Worm (Caenorhabditis elegans) whole organism, young adult: Measurements from ENCODE around the gene arx-5.

Experiments used
- F23B12.7 ChIP-seq: sonication (generic microtip); optimal IDR thresholded peaks from 2 replicates; lab custom pipeline; 2017; ENCODE audit warnings: missing genetic modification characterization, mild to moderate bottlenecking, missing compliant biosample characterization, antibody characterized with exemption, moderate library complexity; ENCODE audit not compliant: insufficient read depth
- F49E8.2 ChIP-seq: sonication (generic microtip); optimal IDR thresholded peaks from 3 replicates; lab custom pipeline; 2017; ENCODE audit warnings: missing genetic modification characterization, mild to moderate bottlenecking, missing compliant biosample characterization, antibody characterized with exemption, moderate library complexity; ENCODE audit not compliant: insufficient read depth
- aptf-2 ChIP-seq: fragments of 200-800 bp; sonication (Bioruptor generic); conservative IDR thresholded peaks from 2 replicates; pipeline ENCODE4 v1.3.6; 2022; ENCODE audit warnings: missing genetic modification reagents, missing genetic modification characterization, missing compliant biosample characterization
- attf-3 ChIP-seq: fragments of 200-800 bp; sonication (Bioruptor generic); conservative IDR thresholded peaks from 2 replicates; pipeline ENCODE4 v1.3.6; 2022; ENCODE audit warnings: missing genetic modification reagents, missing genetic modification characterization, missing compliant biosample characterization
- ccch-3 ChIP-seq: fragments of 200-800 bp; sonication (Bioruptor generic); optimal IDR thresholded peaks from 2 replicates; lab custom pipeline; 2018; ENCODE audit warnings: mild to moderate bottlenecking, missing genetic modification characterization, missing compliant biosample characterization
- cebp-2 ChIP-seq: fragments of 200-800 bp; sonication (Bioruptor generic); IDR thresholded peaks from 2 replicates; pipeline ENCODE4 v1.3.6; 2022; ENCODE audit warnings: missing genetic modification characterization, missing compliant biosample characterization
- ceh-100 ChIP-seq: fragments of 200-800 bp; sonication (Bioruptor generic); IDR thresholded peaks from 2 replicates; pipeline ENCODE4 v1.3.6; 2022; ENCODE audit warnings: missing genetic modification reagents, missing genetic modification characterization, missing compliant biosample characterization
- ceh-58 ChIP-seq: fragments of 200-800 bp; sonication (Bioruptor generic); IDR thresholded peaks from 2 replicates; pipeline ENCODE4 v1.3.6; 2022; ENCODE audit warnings: missing genetic modification characterization, missing compliant biosample characterization
- lag-1 ChIP-seq: fragments of 200-800 bp; sonication (Bioruptor generic); IDR thresholded peaks from 2 replicates; pipeline ENCODE4 v1.3.6; 2022; ENCODE audit warnings: missing genetic modification reagents, missing genetic modification characterization, missing compliant biosample characterization
- madf-8 ChIP-seq: fragments of 200-800 bp; sonication (Bioruptor generic); conservative IDR thresholded peaks from 2 replicates; pipeline ENCODE4 v1.3.6; 2022; ENCODE audit warnings: missing genetic modification reagents, missing genetic modification characterization, missing compliant biosample characterization
- mel-28 ChIP-seq: sonication (generic microtip); optimal IDR thresholded peaks from 2 replicates; lab custom pipeline; 2016; ENCODE audit warnings: borderline replicate concordance, mild to moderate bottlenecking, missing genetic modification characterization, missing compliant biosample characterization
- snpc-1.1 ChIP-seq: sonication (generic microtip); optimal IDR thresholded peaks from 2 replicates; lab custom pipeline; 2017; ENCODE audit warnings: missing genetic modification characterization, mild to moderate bottlenecking, missing compliant biosample characterization, antibody characterized with exemption, moderate library complexity, missing genotype, missing genetic modification reagents; ENCODE audit not compliant: insufficient read depth
- ztf-18 ChIP-seq: sonication (generic microtip); optimal IDR thresholded peaks from 2 replicates; lab custom pipeline; 2016; ENCODE audit warnings: missing genotype, mild to moderate bottlenecking, missing genetic modification characterization, missing compliant biosample characterization

DNA sequence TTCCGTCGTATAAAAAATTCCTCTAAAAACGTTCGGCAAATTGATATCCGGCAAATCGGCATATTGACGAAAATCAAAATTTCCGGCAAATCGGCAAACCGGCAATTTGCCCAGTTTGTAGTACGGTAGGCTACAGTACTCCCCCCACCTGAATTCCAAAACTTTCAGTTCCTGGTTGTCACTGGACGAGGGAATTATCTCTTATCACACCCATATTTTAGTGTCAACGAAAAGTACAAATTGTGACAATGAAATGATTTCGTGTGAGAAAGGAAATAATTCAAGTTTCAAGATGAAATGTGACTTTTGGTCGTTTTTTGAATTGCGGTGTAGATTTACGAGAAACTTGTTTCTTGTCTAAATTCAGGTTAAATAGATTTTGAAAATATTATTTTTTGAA, 15.2 kb upstream of the arx-5 start:
- no peak for TF ChIP-seq ccch-3 (GFP tag; lab: Kevin White, UChicago)
- no peak for TF ChIP-seq cebp-2 (GFP tag; lab: Robert Waterston, UW)
- no peak for TF ChIP-seq snpc-1.1 (tag; lab: Kevin White, UChicago)
- TF ChIP-seq attf-3: no peak
- TF ChIP-seq madf-8: no peak
- no peak for TF ChIP-seq lag-1
- no peak for TF ChIP-seq aptf-2
- no peak for TF ChIP-seq ceh-100 (GFP tag; lab: Robert Waterston, UW)
- no peak for TF ChIP-seq ceh-58 (GFP tag; lab: Robert Waterston, UW)
- no peak for TF ChIP-seq F23B12.7
- no peak for TF ChIP-seq mel-28 (tag; lab: Kevin White, UChicago)
- no peak for TF ChIP-seq ztf-18
- no peak for TF ChIP-seq F49E8.2 (tag; lab: Kevin White, UChicago)
